Fruit fly (Drosophila melanogaster) whole organism, adult: ENCODE results near the gene RpS25.
A peak's percentile ranks its signal among the peaks of the same experiment; 100 is the strongest.

Source experiments
- CG11617 ChIP-seq: fragments of 200-800 bp; sonication (Bioruptor generic); optimal IDR thresholded peaks from 2 replicates; lab custom pipeline; 2017; ENCODE audit warnings: mild to moderate bottlenecking, missing biosample characterization, missing genetic modification reagents, missing genetic modification characterization
- CG12768 ChIP-seq: fragments of 200-800 bp; sonication (Bioruptor generic); optimal IDR thresholded peaks from 2 replicates; lab custom pipeline; 2017; ENCODE audit warnings: missing biosample characterization, missing genetic modification characterization, mild to moderate bottlenecking, moderate library complexity, missing genetic modification reagents
- CG14711 ChIP-seq: fragments of 200-800 bp; sonication (Bioruptor generic); optimal IDR thresholded peaks from 2 replicates; lab custom pipeline; 2018; ENCODE audit warnings: missing biosample characterization, mild to moderate bottlenecking, missing genetic modification characterization, moderate library complexity
- CG1620 ChIP-seq: fragments of 200-800 bp; sonication (Bioruptor generic); optimal IDR thresholded peaks from 2 replicates; lab custom pipeline; 2016; ENCODE audit warnings: missing biosample characterization, missing genetic modification characterization
- CG33017 ChIP-seq: fragments of 200-800 bp; sonication (Bioruptor generic); optimal IDR thresholded peaks from 2 replicates; lab custom pipeline; 2018; ENCODE audit warnings: missing biosample characterization, mild to moderate bottlenecking, missing genetic modification characterization, moderate library complexity
- CG5204 ChIP-seq: fragments of 200-800 bp; sonication (Bioruptor generic); optimal IDR thresholded peaks from 2 replicates; lab custom pipeline; 2016; ENCODE audit warnings: missing biosample characterization, missing genetic modification characterization
- CG7045 ChIP-seq: fragments of 200-800 bp; sonication (Bioruptor generic); optimal IDR thresholded peaks from 2 replicates; lab custom pipeline; 2017; ENCODE audit warnings: missing biosample characterization, mild to moderate bottlenecking, missing genetic modification characterization
- CG7101 ChIP-seq: fragments of 200-800 bp; sonication (Bioruptor generic); optimal IDR thresholded peaks from 2 replicates; lab custom pipeline; 2018; ENCODE audit warnings: missing biosample characterization, mild to moderate bottlenecking, missing genetic modification characterization, moderate library complexity
- Clk ChIP-seq: fragments of 200-800 bp; sonication (Bioruptor generic); optimal IDR thresholded peaks from 2 replicates; lab custom pipeline; 2017; ENCODE audit warnings: missing biosample characterization, missing genetic modification characterization
- Crg-1 ChIP-seq: fragments of 200-800 bp; sonication (Bioruptor generic); optimal IDR thresholded peaks from 2 replicates; lab custom pipeline; 2016; ENCODE audit warnings: missing biosample characterization, missing genetic modification characterization
- Hr96 ChIP-seq: fragments of 200-800 bp; sonication (Bioruptor generic); optimal IDR thresholded peaks from 2 replicates; lab custom pipeline; 2016; ENCODE audit warnings: missing biosample characterization, missing genetic modification characterization
- Mnt ChIP-seq: fragments of 200-800 bp; sonication (Bioruptor generic); optimal IDR thresholded peaks from 2 replicates; lab custom pipeline; 2016; ENCODE audit warnings: missing biosample characterization, mild to moderate bottlenecking, missing genetic modification characterization
- bab1 ChIP-seq: fragments of 200-800 bp; sonication (Bioruptor generic); optimal IDR thresholded peaks from 3 replicates; lab custom pipeline; 2019; ENCODE audit warnings: missing biosample characterization, mild to moderate bottlenecking, missing genetic modification characterization, moderate library complexity
- cic ChIP-seq: fragments of 200-800 bp; sonication (Bioruptor generic); optimal IDR thresholded peaks from 2 replicates; lab custom pipeline; 2017; ENCODE audit warnings: missing biosample characterization, mild to moderate bottlenecking, missing genetic modification characterization, moderate library complexity
- cnc ChIP-seq, 2 experiments: fragments of >200 bp; optimal IDR thresholded peaks; 2 replicates each; lab custom pipeline; 2017
- kay ChIP-seq: fragments of 200-800 bp; sonication (Bioruptor generic); peaks from one replicate; lab custom pipeline; 2016; ENCODE audit warnings: missing biosample characterization, missing genetic modification characterization, borderline replicate concordance
- ovo ChIP-seq: fragments of 200-800 bp; sonication (Bioruptor generic); optimal IDR thresholded peaks from 2 replicates; lab custom pipeline; 2016; ENCODE audit warnings: missing biosample characterization, missing genetic modification characterization
- pad ChIP-seq: fragments of 200-800 bp; sonication (Bioruptor generic); optimal IDR thresholded peaks from 3 replicates; lab custom pipeline; 2017; ENCODE audit warnings: missing biosample characterization, missing genetic modification characterization, mild to moderate bottlenecking, moderate library complexity, missing genetic modification reagents
- tj ChIP-seq: fragments of 200-800 bp; sonication (Bioruptor generic); optimal IDR thresholded peaks from 3 replicates; lab custom pipeline; 2017; ENCODE audit warnings: missing biosample characterization, mild to moderate bottlenecking, missing genetic modification characterization, moderate library complexity
- toe ChIP-seq: fragments of 200-800 bp; sonication (Bioruptor generic); optimal IDR thresholded peaks from 2 replicates; lab custom pipeline; 2016; ENCODE audit warnings: missing biosample characterization, missing genetic modification characterization

The RpS25 gene

dm6 chr3R:11177579-11177978 is 38.5 kb downstream of the RpS25 start:
- TF ChIP-seq cnc (optimal IDR thresholded peaks at IDR 0.05; lab: Kevin White, UChicago) = no peak
- TF ChIP-seq CG7045 (GFP tag; lab: Kevin White, UChicago) = no peak

- TF ChIP-seq CG1620 (GFP tag; lab: Kevin White, UChicago) (no peak), cnc (optimal IDR thresholded peaks at IDR 0.05; lab: Kevin White, UChicago) (no peak), CG7045 (GFP tag; lab: Kevin White, UChicago) (no peak), CG14711 (tag; lab: Kevin White, UChicago) (no peak), CG12768 (GFP tag; lab: Kevin White, UChicago) (no peak), toe (no peak), Clk (no peak), Hr96 (GFP tag; lab: Kevin White, UChicago) (no peak), ovo (GFP tag; lab: Kevin White, UChicago) (no peak), cic (GFP tag; lab: Kevin White, UChicago) (no peak), CG11617 (GFP tag; lab: Kevin White, UChicago) (no peak), CG5204 (GFP tag; lab: Kevin White, UChicago) (no peak), Mnt (no peak), CG33017 (tag; lab: Kevin White, UChicago) (no peak), Crg-1 (no peak), pad (GFP tag; lab: Kevin White, UChicago) (no peak), tj (GFP tag; lab: Kevin White, UChicago) (no peak), bab1 (GFP tag; lab: Kevin White, UChicago) (no peak), CG7101 (tag; lab: Kevin White, UChicago) (no peak), kay (no peak)
Observed at dm6 chr3R:11175777-11176176, 40.3 kb downstream of the RpS25 start.

dm6 chr3R:11175308-11175707 is 40.8 kb downstream of the RpS25 start, which contains the start of the genes Ugt304A1 and Ugt303A1:
Ugt304A1 (minus strand) TSS chr3R:11175408.
Ugt303A1 (plus strand) TSS chr3R:11175529.
- TF ChIP-seq CG14711 (tag; lab: Kevin White, UChicago) (no peak), cic (GFP tag; lab: Kevin White, UChicago) (peak; percentile 18)

dm6 chr3R:11173169-11173506 is 42.9 kb downstream of the RpS25 start:
- TF ChIP-seq cnc (optimal IDR thresholded peaks at IDR 0.05; lab: Kevin White, UChicago) (no peak), ovo (GFP tag; lab: Kevin White, UChicago) (no peak), cic (GFP tag; lab: Kevin White, UChicago) (peak; percentile 74), CG1620 (GFP tag; lab: Kevin White, UChicago) (no peak), kay (peak; percentile 58), CG7101 (tag; lab: Kevin White, UChicago) (peak; percentile 32), Mnt (no peak), pad (GFP tag; lab: Kevin White, UChicago) (no peak), toe (no peak), CG12768 (GFP tag; lab: Kevin White, UChicago) (peak; percentile 42), Hr96 (GFP tag; lab: Kevin White, UChicago) (no peak), Clk (no peak), bab1 (GFP tag; lab: Kevin White, UChicago) (no peak), CG5204 (GFP tag; lab: Kevin White, UChicago) (no peak), Crg-1 (no peak), CG7045 (GFP tag; lab: Kevin White, UChicago) (peak; percentile 59), CG33017 (tag; lab: Kevin White, UChicago) (peak; percentile 67), CG11617 (GFP tag; lab: Kevin White, UChicago) (peak; percentile 51), CG14711 (tag; lab: Kevin White, UChicago) (peak; percentile 45), tj (GFP tag; lab: Kevin White, UChicago) (peak; percentile 14)

- TF ChIP-seq kay (peak; percentile 92), pad (GFP tag; lab: Kevin White, UChicago) (no peak), CG11617 (GFP tag; lab: Kevin White, UChicago) (no peak), Mnt (no peak), CG12768 (GFP tag; lab: Kevin White, UChicago) (peak; percentile 3), bab1 (GFP tag; lab: Kevin White, UChicago) (no peak), CG7045 (GFP tag; lab: Kevin White, UChicago) (no peak)
Observed at dm6 chr3R:11172460-11173168, 43.5 kb downstream of the RpS25 start, which contains the start of gene Ugt35A1. Ugt35A1 (minus strand) TSS chr3R:11172664.

- TF ChIP-seq toe (peak; percentile 15), CG33017 (tag; lab: Kevin White, UChicago) (peak; percentile 17), CG12768 (GFP tag; lab: Kevin White, UChicago) (peak; percentile 49), cic (GFP tag; lab: Kevin White, UChicago) (peak; percentile 44), Crg-1 (no peak), CG7045 (GFP tag; lab: Kevin White, UChicago) (no peak), bab1 (GFP tag; lab: Kevin White, UChicago) (no peak), tj (GFP tag; lab: Kevin White, UChicago) (no peak), cnc (optimal IDR thresholded peaks at IDR 0.05; lab: Kevin White, UChicago) (no peak), CG14711 (tag; lab: Kevin White, UChicago) (no peak), Hr96 (GFP tag; lab: Kevin White, UChicago) (no peak), pad (GFP tag; lab: Kevin White, UChicago) (no peak), CG11617 (GFP tag; lab: Kevin White, UChicago) (peak; percentile 26), CG1620 (GFP tag; lab: Kevin White, UChicago) (no peak), CG7101 (tag; lab: Kevin White, UChicago) (peak; percentile 21), ovo (GFP tag; lab: Kevin White, UChicago) (no peak), Clk (no peak), kay (peak; percentile 68), CG5204 (GFP tag; lab: Kevin White, UChicago) (peak; percentile 39), Mnt (no peak)
Observed at dm6 chr3R:11170146-11170545, 45.9 kb downstream of the RpS25 start, which contains the start of gene Ugt35B1. Ugt35B1 (minus strand) TSS chr3R:11170246.
